Fruit fly (Drosophila melanogaster) whole organism, embryonic: Measurements from ENCODE around the gene RPA1.

ENCODE experiments used
- Awh ChIP-seq: fragments of 200-800 bp; sonication (Bioruptor generic); IDR thresholded peaks from 2 replicates; pipeline ENCODE4, ENCODE4 v1.3.6; 2022; ENCODE audit warnings: missing biosample characterization, missing genetic modification characterization
- CG14860 ChIP-seq: fragments of 200-800 bp; sonication (Bioruptor generic); IDR thresholded peaks from 3 replicates; pipeline ENCODE4 v1.3.6; 2022; ENCODE audit warnings: missing biosample characterization, missing genetic modification characterization; ENCODE audit not compliant: partially characterized antibody
- CG15479 ChIP-seq: fragments of 200-800 bp; sonication (Bioruptor generic); optimal IDR thresholded peaks from 3 replicates; lab custom pipeline; 2019; ENCODE audit warnings: missing biosample characterization, mild to moderate bottlenecking, missing genetic modification characterization, moderate library complexity
- CG17359 ChIP-seq: fragments of 200-800 bp; sonication (Bioruptor generic); optimal IDR thresholded peaks from 3 replicates; lab custom pipeline; 2018; ENCODE audit warnings: missing biosample characterization, mild to moderate bottlenecking, missing genetic modification characterization, moderate library complexity
- CG32767 ChIP-seq: fragments of 200-800 bp; sonication (Bioruptor generic); IDR thresholded peaks from 2 replicates; pipeline ENCODE4 v1.3.6; 2022; ENCODE audit warnings: missing biosample characterization, missing genetic modification characterization
- CG34376 ChIP-seq: fragments of 200-800 bp; sonication (Bioruptor generic); optimal IDR thresholded peaks from 2 replicates; lab custom pipeline; 2018; ENCODE audit warnings: missing biosample characterization, mild to moderate bottlenecking, missing genetic modification characterization
- CG5953 ChIP-seq: fragments of 200-800 bp; sonication (Bioruptor generic); IDR thresholded peaks from 2 replicates; pipeline ENCODE4 v1.3.6; 2022; ENCODE audit warnings: missing biosample characterization, missing genetic modification characterization
- CG6689 ChIP-seq: fragments of 200-800 bp; sonication (Bioruptor generic); IDR thresholded peaks from 2 replicates; pipeline ENCODE4 v1.3.6; 2022; ENCODE audit warnings: missing biosample characterization, missing genetic modification characterization
- CG8281 ChIP-seq: fragments of 200-800 bp; sonication (Bioruptor generic); optimal IDR thresholded peaks from 2 replicates; lab custom pipeline; 2018; ENCODE audit warnings: missing biosample characterization, mild to moderate bottlenecking, missing genetic modification characterization, moderate library complexity
- CG9609 ChIP-seq: fragments of 200-800 bp; sonication (Bioruptor generic); optimal IDR thresholded peaks from 3 replicates; lab custom pipeline; 2016; ENCODE audit warnings: missing biosample characterization, missing genetic modification characterization
- D19A ChIP-seq: fragments of 200-800 bp; optimal IDR thresholded peaks from 3 replicates; lab custom pipeline; 2019; ENCODE audit warnings: missing biosample characterization, mild to moderate bottlenecking, missing genetic modification characterization, moderate library complexity
- Deaf1 ChIP-seq: fragments of 200-800 bp; optimal IDR thresholded peaks from 3 replicates; lab custom pipeline; 2019; ENCODE audit warnings: missing biosample characterization, mild to moderate bottlenecking, missing genetic modification characterization, moderate library complexity
- Doc2 ChIP-seq: fragments of 200-800 bp; sonication (Bioruptor generic); IDR thresholded peaks from 2 replicates; pipeline ENCODE4 v1.3.6; 2022; ENCODE audit warnings: missing biosample characterization, missing genetic modification characterization
- Doc3 ChIP-seq: fragments of 200-800 bp; sonication (Bioruptor generic); IDR thresholded peaks from 3 replicates; pipeline ENCODE4 v1.3.6; 2022; ENCODE audit warnings: missing biosample characterization, missing genetic modification characterization; ENCODE audit not compliant: partially characterized antibody
- Ets65A ChIP-seq: fragments of 200-800 bp; sonication (Bioruptor generic); peaks from one replicate; lab custom pipeline; 2016; ENCODE audit warnings: missing biosample characterization, missing genetic modification characterization
- Fer1 ChIP-seq: fragments of 200-800 bp; sonication (Bioruptor generic); optimal IDR thresholded peaks from 2 replicates; lab custom pipeline; 2017; ENCODE audit warnings: missing biosample characterization, mild to moderate bottlenecking, missing genetic modification characterization
- HLHmδ ChIP-seq: fragments of 200-800 bp; sonication (Bioruptor generic); optimal IDR thresholded peaks from 2 replicates; lab custom pipeline; 2018; ENCODE audit warnings: missing biosample characterization, mild to moderate bottlenecking, missing genetic modification characterization, moderate library complexity
- Jarid2 ChIP-seq: fragments of 200-800 bp; sonication (Bioruptor generic); optimal IDR thresholded peaks from 3 replicates; lab custom pipeline; 2017; ENCODE audit warnings: mild to moderate bottlenecking, missing biosample characterization, missing genetic modification reagents, missing genetic modification characterization
- Max ChIP-seq: fragments of 200-800 bp; sonication (Bioruptor generic); optimal IDR thresholded peaks from 2 replicates; lab custom pipeline; 2016; ENCODE audit warnings: missing biosample characterization, mild to moderate bottlenecking, missing genetic modification characterization
- Neu2 ChIP-seq: fragments of 200-800 bp; sonication (Bioruptor generic); optimal IDR thresholded peaks from 3 replicates; lab custom pipeline; 2016; ENCODE audit warnings: missing biosample characterization, missing genetic modification characterization, borderline replicate concordance
- Nf-YB ChIP-seq: fragments of 200-800 bp; sonication (Bioruptor generic); optimal IDR thresholded peaks from 3 replicates; lab custom pipeline; 2019; ENCODE audit warnings: missing biosample characterization, mild to moderate bottlenecking, missing genetic modification characterization, moderate library complexity
- Nf-YC ChIP-seq: fragments of 200-800 bp; optimal IDR thresholded peaks from 3 replicates; lab custom pipeline; 2019; ENCODE audit warnings: missing biosample characterization, mild to moderate bottlenecking, missing genetic modification characterization, moderate library complexity
- Oaz ChIP-seq: fragments of 200-800 bp; sonication (Bioruptor generic); IDR thresholded peaks from 2 replicates; pipeline ENCODE4 v1.3.6; 2022; ENCODE audit warnings: missing biosample characterization, missing genetic modification characterization
- Opbp ChIP-seq: fragments of 200-800 bp; sonication (Bioruptor generic); IDR thresholded peaks from 3 replicates; pipeline ENCODE4 v1.3.6; 2022; ENCODE audit warnings: missing biosample characterization, missing genetic modification characterization; ENCODE audit not compliant: partially characterized antibody
- TFAM ChIP-seq: fragments of 200-800 bp; sonication (Bioruptor generic); optimal IDR thresholded peaks from 2 replicates; lab custom pipeline; 2017; ENCODE audit warnings: missing biosample characterization, missing genetic modification characterization, inconsistent platforms
- Taf1 ChIP-seq: fragments of 200-800 bp; sonication (Bioruptor generic); IDR thresholded peaks from 2 replicates; pipeline ENCODE4 v1.3.6; 2022; ENCODE audit warnings: missing biosample characterization, missing genetic modification characterization
- Xrp1 ChIP-seq: fragments of 200-800 bp; sonication (Bioruptor generic); IDR thresholded peaks from 2 replicates; pipeline ENCODE4 v1.3.6; 2022; ENCODE audit warnings: missing biosample characterization, missing genetic modification characterization
- ara ChIP-seq: fragments of 200-800 bp; sonication (Bioruptor generic); IDR thresholded peaks from 2 replicates; pipeline ENCODE4 v1.3.6; 2022; ENCODE audit warnings: missing biosample characterization, missing genetic modification characterization
- corto ChIP-seq: fragments of 200-800 bp; sonication (Bioruptor generic); optimal IDR thresholded peaks from 2 replicates; lab custom pipeline; 2016; ENCODE audit warnings: missing biosample characterization, mild to moderate bottlenecking, missing genetic modification characterization, moderate library complexity
- cwo ChIP-seq: fragments of 200-800 bp; sonication (Bioruptor generic); optimal IDR thresholded peaks from 3 replicates; lab custom pipeline; 2017; ENCODE audit warnings: missing biosample characterization, missing genetic modification characterization, mild to moderate bottlenecking, moderate library complexity, missing genetic modification reagents
- disco-r ChIP-seq: fragments of 200-800 bp; sonication (Bioruptor generic); optimal IDR thresholded peaks from 2 replicates; lab custom pipeline; 2016; ENCODE audit warnings: missing biosample characterization, missing genetic modification characterization
- dmrt99B ChIP-seq: fragments of 200-800 bp; sonication (Bioruptor generic); optimal IDR thresholded peaks from 2 replicates; lab custom pipeline; 2018; ENCODE audit warnings: missing biosample characterization, mild to moderate bottlenecking, missing genetic modification characterization, moderate library complexity
- fu2 ChIP-seq: fragments of 200-800 bp; sonication (Bioruptor generic); optimal IDR thresholded peaks from 2 replicates; lab custom pipeline; 2016; ENCODE audit warnings: missing biosample characterization, missing genetic modification characterization
- ken ChIP-seq: fragments of 200-800 bp; sonication (Bioruptor generic); IDR thresholded peaks from 3 replicates; pipeline ENCODE4 v1.3.6; 2022; ENCODE audit warnings: missing biosample characterization, missing genetic modification characterization
- luna ChIP-seq: fragments of 200-800 bp; sonication (Bioruptor generic); optimal IDR thresholded peaks from 2 replicates; lab custom pipeline; 2016; ENCODE audit warnings: missing biosample characterization, missing genetic modification characterization
- oc ChIP-seq: fragments of 200-800 bp; sonication (Bioruptor generic); optimal IDR thresholded peaks from 2 replicates; lab custom pipeline; 2018; ENCODE audit warnings: missing biosample characterization, mild to moderate bottlenecking, missing genetic modification characterization, moderate library complexity
- prd ChIP-seq, 3 experiments: fragments of >200 bp in 2 of 3; fragments of 200-800 bp in 1 of 3; sonication (Bioruptor generic) in 1 of 3; optimal IDR thresholded peaks in 2 of 3; IDR thresholded peaks in 1 of 3; 2 replicates in 2 of 3; 3 replicates in 1 of 3; pipeline versions ENCODE4 v1.3.6 to Lab custom; 2017 to 2022; ENCODE audit warnings: missing biosample characterization in 1 of 3, missing genetic modification characterization in 1 of 3
- pum ChIP-seq: fragments of 200-800 bp; sonication (Bioruptor generic); optimal IDR thresholded peaks from 2 replicates; lab custom pipeline; 2016; ENCODE audit warnings: missing biosample characterization, missing genetic modification characterization
- repo ChIP-seq: fragments of 200-800 bp; sonication (Bioruptor generic); optimal IDR thresholded peaks from 2 replicates; lab custom pipeline; 2016; ENCODE audit warnings: missing biosample characterization, missing genetic modification characterization
- sens ChIP-seq: fragments of 200-800 bp; sonication (Bioruptor generic); peaks from one replicate; lab custom pipeline; 2016; ENCODE audit warnings: missing biosample characterization, missing genetic modification characterization
- shn ChIP-seq: fragments of 200-800 bp; sonication (Bioruptor generic); optimal IDR thresholded peaks from 3 replicates; lab custom pipeline; 2016; ENCODE audit warnings: missing biosample characterization, missing genetic modification characterization
- sqz ChIP-seq: fragments of 200-800 bp; sonication (Bioruptor generic); optimal IDR thresholded peaks from 3 replicates; lab custom pipeline; 2018; ENCODE audit warnings: missing biosample characterization, mild to moderate bottlenecking, missing genetic modification characterization
- tll ChIP-seq, 2 experiments: fragments of 200-800 bp in 1 of 2; fragments of >200 bp in 1 of 2; sonication (Bioruptor generic) in 1 of 2; optimal IDR thresholded peaks; 2 replicates each; lab custom pipeline; 2017 to 2019; ENCODE audit warnings: missing biosample characterization in 2 of 2, missing genetic modification characterization in 2 of 2, mild to moderate bottlenecking in 1 of 2, moderate library complexity in 1 of 2
- tna ChIP-seq: fragments of 200-800 bp; sonication (Bioruptor generic); IDR thresholded peaks from 2 replicates; pipeline ENCODE4 v1.3.6; 2022; ENCODE audit warnings: missing biosample characterization, missing genetic modification characterization; ENCODE audit not compliant: partially characterized antibody

The RPA1 gene

DNA sequence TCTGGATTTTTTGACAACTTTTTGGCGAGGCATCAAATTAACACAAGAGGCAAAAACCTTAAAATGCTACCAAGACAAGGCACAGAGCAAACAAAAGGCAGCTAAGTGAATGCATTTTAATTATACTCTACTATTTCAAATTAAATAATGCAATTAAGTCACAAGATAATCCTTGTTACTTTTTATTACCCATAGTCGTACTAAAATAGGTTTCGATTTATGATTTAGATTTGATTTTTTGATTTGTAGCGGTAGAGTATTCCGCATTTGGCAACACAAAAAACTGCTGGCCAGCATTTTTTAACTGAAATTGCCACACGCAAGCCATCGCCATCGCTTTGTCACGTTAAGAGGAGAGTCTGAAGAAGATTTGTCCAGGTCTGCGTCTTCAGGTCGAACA, 18.5 kb upstream of the RPA1 start:
- peak; percentile 23 for TF ChIP-seq D19A (tag; lab: Kevin White, UChicago)
- TF ChIP-seq CG6689 (GFP tag; lab: Robert Waterston, UW), result no peak

DNA sequence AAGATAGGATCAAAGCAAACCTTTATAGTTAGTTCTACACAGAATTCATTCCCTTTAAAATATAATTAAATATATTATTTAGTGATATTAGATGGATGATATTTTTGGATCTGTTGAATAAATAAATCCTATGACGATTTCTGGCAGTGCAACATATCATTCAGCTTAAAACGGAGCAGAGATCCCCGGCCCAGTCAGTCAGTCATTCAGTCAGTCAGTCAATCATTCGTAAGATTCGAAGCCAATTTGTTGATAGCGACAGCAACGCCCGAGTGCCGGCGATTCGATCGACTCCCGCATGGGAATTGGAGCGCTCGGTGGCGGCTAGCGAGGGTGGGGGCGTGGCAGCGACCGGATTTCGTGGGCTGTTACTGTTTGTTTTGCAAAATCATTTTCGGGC, 15.7 kb upstream of the RPA1 start:
- no peak for TF ChIP-seq disco-r (GFP tag; lab: Kevin White, UChicago)
- TF ChIP-seq sens, result peak; percentile 19
- TF ChIP-seq Opbp (GFP tag; lab: Robert Waterston, UW), result 0 out of 3 replicates have a peak, but pooled peaks have one; percentile 32
- peak; percentile 90 for TF ChIP-seq CG8281 (tag; lab: Kevin White, UChicago)
- no peak for TF ChIP-seq Doc2 (GFP tag; lab: Robert Waterston, UW)
- no peak for TF ChIP-seq ara (GFP tag; lab: Robert Waterston, UW)

DNA sequence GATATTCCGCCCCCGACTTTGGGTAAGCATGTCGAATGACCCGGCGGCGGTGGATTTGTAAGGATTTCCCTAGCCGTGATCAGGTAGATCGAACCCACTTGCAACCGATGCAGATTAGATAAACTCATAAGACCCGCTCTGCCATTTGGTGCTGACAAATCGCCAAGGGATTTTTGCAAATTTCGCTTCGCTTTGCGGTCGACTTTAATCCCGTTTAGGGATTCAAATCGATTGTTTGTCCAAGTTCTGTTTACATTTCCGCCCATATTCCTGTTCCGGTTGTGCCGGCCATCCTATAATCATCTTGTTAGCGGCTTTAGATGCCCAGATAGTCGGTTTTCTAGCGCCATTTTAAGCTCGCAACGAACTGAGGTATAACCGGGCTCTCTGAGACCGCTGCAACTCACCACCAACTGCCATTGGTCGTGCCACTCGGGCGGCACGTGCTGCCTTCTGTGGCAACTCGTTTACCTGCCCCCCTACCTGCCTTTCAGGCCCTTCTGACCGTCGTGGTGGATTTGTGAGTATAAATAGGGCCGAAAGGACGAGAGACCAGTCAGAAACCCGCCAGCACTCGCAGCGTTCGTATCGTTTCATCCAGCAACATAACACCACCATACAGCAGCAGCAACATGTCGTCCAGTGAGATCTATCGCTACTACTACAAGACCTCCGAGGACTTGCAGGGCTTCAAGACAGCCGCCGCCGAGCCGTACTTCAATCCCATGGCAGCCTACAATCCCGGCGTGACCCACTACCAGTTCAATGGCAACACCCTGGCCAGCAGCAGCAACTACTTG, 13.4 kb upstream of the RPA1 start, which contains the start of gene ato:
Gene ato (plus strand): TSS at position 559 of the 800 bp plus-strand sequence.
- TF ChIP-seq fu2 (no peak), Jarid2 (GFP tag; lab: Kevin White, UChicago) (peak; percentile 57), ken (GFP tag; lab: Robert Waterston, UW) (no peak), tll (GFP tag; optimal IDR thresholded peaks at IDR 0.05; lab: Kevin White, UChicago) (peak in 1 of 2 experiments; percentile 56), Deaf1 (peak; percentile 90), Opbp (GFP tag; lab: Robert Waterston, UW) (no peak), Nf-YB (peak; percentile 94), CG34376 (GFP tag; lab: Kevin White, UChicago) (no peak), Neu2 (GFP tag; lab: Kevin White, UChicago) (peak; percentile 41), Oaz (GFP tag; lab: Robert Waterston, UW) (no peak), CG5953 (GFP tag; lab: Robert Waterston, UW) (no peak), Nf-YC (tag; lab: Kevin White, UChicago) (peak; percentile 94), CG15479 (peak; percentile 94), Ets65A (GFP tag; lab: Kevin White, UChicago) (peak; percentile 15), CG32767 (no peak), luna (GFP tag; lab: Kevin White, UChicago) (no peak), Taf1 (GFP tag; lab: Robert Waterston, UW) (no peak), Fer1 (no peak), HLHmδ (GFP tag; lab: Kevin White, UChicago) (peak; percentile 95), Xrp1 (GFP tag; lab: Robert Waterston, UW) (no peak), TFAM (no peak), CG9609 (no peak), dmrt99B (tag; lab: Kevin White, UChicago) (no peak), repo (GFP tag; lab: Kevin White, UChicago) (no peak), Max (no peak), pum (GFP tag; lab: Kevin White, UChicago) (no peak), tna (GFP tag; lab: Robert Waterston, UW) (no peak), sens (peak; percentile 53), Awh (GFP tag; lab: Robert Waterston, UW) (no peak), cwo (GFP tag; lab: Kevin White, UChicago) (no peak), Doc3 (GFP tag; lab: Robert Waterston, UW) (no peak), shn (no peak), prd (optimal IDR thresholded peaks at IDR 0.05; lab: Kevin White, UChicago) (no peak), prd (GFP tag; IDR thresholded peaks at IDR 0.05; lab: Robert Waterston, UW) (no peak; the same call in 2 of the 3 replicates), CG17359 (tag; lab: Kevin White, UChicago) (no peak), oc (tag; lab: Kevin White, UChicago) (no peak), sqz (GFP tag; lab: Kevin White, UChicago) (no peak), CG14860 (no peak), corto (no peak)
